Fruit fly (Drosophila melanogaster): ENCODE results near the gene Arl8.

Gene Arl8

DNA sequence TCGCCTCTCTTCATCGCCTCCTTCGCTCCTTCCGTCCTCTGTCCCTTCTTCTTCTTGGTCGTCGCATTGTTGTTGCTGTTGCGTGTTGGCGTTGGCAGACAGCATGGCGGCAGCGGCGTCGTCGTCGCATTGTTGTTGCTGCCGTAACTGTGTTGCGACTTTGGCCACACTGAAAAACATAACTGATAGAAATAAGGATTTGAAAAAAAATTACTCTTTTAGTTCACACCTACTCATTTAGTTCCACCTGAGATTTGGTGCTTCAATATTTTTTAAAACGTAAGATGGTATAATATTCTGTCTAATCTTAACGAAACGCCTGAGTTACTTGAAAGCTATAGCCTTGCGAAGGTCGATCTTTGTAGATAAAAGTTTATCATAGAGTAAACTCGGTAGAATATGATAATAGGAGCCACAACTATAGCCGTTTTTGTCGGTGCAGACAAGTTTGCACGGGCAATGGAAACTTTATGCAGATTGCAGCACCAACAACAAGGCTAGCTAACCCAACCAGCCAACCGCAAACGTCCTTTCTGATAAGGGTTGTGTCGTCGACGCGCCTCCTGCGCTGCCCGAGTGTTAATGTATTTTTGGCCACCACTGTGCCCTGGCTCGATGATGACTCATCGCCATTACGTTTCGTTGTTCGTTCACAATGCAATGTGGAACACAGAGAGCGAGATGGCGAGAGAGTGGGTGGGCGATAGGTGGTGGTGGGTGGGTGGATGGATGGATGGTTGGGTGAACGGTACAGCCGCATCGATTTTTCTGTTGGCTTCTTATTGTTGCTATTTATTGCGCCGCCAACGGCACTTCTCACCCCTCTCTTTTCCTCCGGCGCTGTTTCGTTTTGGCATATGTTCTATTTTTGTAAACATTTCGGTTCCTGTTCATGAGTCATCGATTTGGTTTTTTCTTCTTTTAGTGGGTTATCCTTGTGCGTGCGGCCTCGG, 13.2 kb upstream of the Arl8 start:
- TF ChIP-seq CG7368 (GFP tag; optimal IDR thresholded peaks at IDR 0.05) (peak; percentile 87), CG8319 (GFP tag; optimal IDR thresholded peaks at IDR 0.05) (peak; percentile 86), CG10669 (GFP tag; optimal IDR thresholded peaks at IDR 0.05) (peak; percentile 96), cyc (GFP tag; optimal IDR thresholded peaks at IDR 0.05) (peak; percentile 86), Hr4 (GFP tag; optimal IDR thresholded peaks at IDR 0.05) (peak; percentile 91), lz (GFP tag; optimal IDR thresholded peaks at IDR 0.05) (peak; percentile 90), ss (GFP tag; optimal IDR thresholded peaks at IDR 0.05) (peak; percentile 91 to 95), Hr39 (GFP tag; optimal IDR thresholded peaks at IDR 0.05) (peak; percentile 89), Sox102F (GFP tag; optimal IDR thresholded peaks at IDR 0.05) (peak; percentile 84), CG8119 (GFP tag; IDR thresholded peaks at IDR 0.05) (peak; percentile 92), Smox (GFP tag; optimal IDR thresholded peaks at IDR 0.05) (peak; percentile 87), Lpt (GFP tag; optimal IDR thresholded peaks at IDR 0.05) (peak; percentile 75), dac (GFP tag; optimal IDR thresholded peaks at IDR 0.05) (peak; percentile 86), CG6276 (GFP tag; optimal IDR thresholded peaks at IDR 0.05) (peak; percentile 85), CG32006 (GFP tag; optimal IDR thresholded peaks at IDR 0.05) (peak; percentile 95), Blimp-1 (GFP tag; optimal IDR thresholded peaks at IDR 0.05) (peak; percentile 57), Gug (GFP tag; IDR thresholded peaks at IDR 0.05) (peak; percentile 55; the same call in 1 of the 2 replicates), CG9139 (GFP tag; optimal IDR thresholded peaks at IDR 0.05) (peak; percentile 75), CG11294 (GFP tag; IDR thresholded peaks at IDR 0.05) (peak; percentile 72), CG4318 (GFP tag; optimal IDR thresholded peaks at IDR 0.05) (peak; percentile 81), pdm3 (GFP tag; optimal IDR thresholded peaks at IDR 0.05) (peak; percentile 93), Sox15 (GFP tag; optimal IDR thresholded peaks at IDR 0.05) (peak; percentile 91), fkh (GFP tag; optimal IDR thresholded peaks at IDR 0.05) (peak; percentile 49), CG6163 (GFP tag; IDR thresholded peaks at IDR 0.05) (peak; percentile 84), CG10631 (GFP tag; optimal IDR thresholded peaks at IDR 0.05) (peak; percentile 93), OdsH (GFP tag; optimal IDR thresholded peaks at IDR 0.05) (peak; percentile 93), fd85E (GFP tag; optimal IDR thresholded peaks at IDR 0.05) (peak; percentile 36), CG1621 (tag; optimal IDR thresholded peaks at IDR 0.05) (peak; percentile 90), CG16779 (tag; optimal IDR thresholded peaks at IDR 0.05) (peak; percentile 89), eg (GFP tag; IDR thresholded peaks at IDR 0.05) (peak; percentile 78), CG3032 (tag; optimal IDR thresholded peaks at IDR 0.05) (peak; percentile 94), Sox14 (GFP tag; optimal IDR thresholded peaks at IDR 0.05) (peak; percentile 91), Met (GFP tag; optimal IDR thresholded peaks at IDR 0.05) (peak; percentile 92), Ets21C (GFP tag; optimal IDR thresholded peaks at IDR 0.05) (peak; percentile 87), CG11762 (GFP tag; optimal IDR thresholded peaks at IDR 0.05; ENCODE audit: insufficient read depth) (peak; percentile 86), Eip75B (GFP tag; optimal IDR thresholded peaks at IDR 0.05) (peak; percentile 91), CG6808 (GFP tag; optimal IDR thresholded peaks at IDR 0.05) (peak; percentile 96), acj6 (GFP tag; optimal IDR thresholded peaks at IDR 0.05) (peak; percentile 92), dsx (GFP tag; optimal IDR thresholded peaks at IDR 0.05; ENCODE audit: poor library complexity, severe bottlenecking) (peak; percentile 93), Eip78C (GFP tag) (peak; percentile 98), CG11902 (GFP tag; optimal IDR thresholded peaks at IDR 0.05) (peak; percentile 83), CG8632 (GFP tag; optimal IDR thresholded peaks at IDR 0.05) (peak; percentile 92), CG6792 (GFP tag; optimal IDR thresholded peaks at IDR 0.05) (peak; percentile 90), svp (GFP tag) (peak; percentile 93), CG6854 (GFP tag; optimal IDR thresholded peaks at IDR 0.05) (peak; percentile 41), Ets96B (tag; optimal IDR thresholded peaks at IDR 0.05) (peak; percentile 95), CG3919 (GFP tag; optimal IDR thresholded peaks at IDR 0.05) (peak; percentile 92), CG34406 (GFP tag; optimal IDR thresholded peaks at IDR 0.05) (peak; percentile 90), salr (GFP tag; optimal IDR thresholded peaks at IDR 0.05) (peak; percentile 90 to 91)
